Worm (Caenorhabditis elegans) whole organism, L1 larva: ENCODE results near the gene nud-1.

Experiments
- C34B4.2 ChIP-seq: sonication (generic microtip); optimal IDR thresholded peaks from 2 replicates; lab custom pipeline; 2017; ENCODE audit warnings: mild to moderate bottlenecking, missing genetic modification characterization, missing compliant biosample characterization
- Y116A8C.19 ChIP-seq: sonication (generic microtip); optimal IDR thresholded peaks from 2 replicates; lab custom pipeline; 2016; ENCODE audit warnings: missing compliant biosample characterization, missing genetic modification characterization, borderline replicate concordance
- alr-1 ChIP-seq: fragments of 200-800 bp; sonication (Bioruptor generic); optimal IDR thresholded peaks from 2 replicates; lab custom pipeline; 2018; ENCODE audit warnings: borderline replicate concordance, mild to moderate bottlenecking, missing genetic modification characterization, missing compliant biosample characterization
- aly-2 ChIP-seq: fragments of 150-350 bp; optimal IDR thresholded peaks from 2 replicates; lab custom pipeline; 2014; ENCODE audit warnings: missing biosample characterization, missing genetic modification characterization
- blmp-1 ChIP-seq: fragments of 150-350 bp; optimal IDR thresholded peaks from 2 replicates; lab custom pipeline; 2014; ENCODE audit warnings: missing biosample characterization, missing genetic modification characterization
- ceh-8 ChIP-seq: fragments of 200-800 bp; sonication (Bioruptor generic); optimal IDR thresholded peaks from 2 replicates; lab custom pipeline; 2018; ENCODE audit warnings: mild to moderate bottlenecking, missing genetic modification characterization, moderate library complexity, missing compliant biosample characterization
- dpl-1 ChIP-seq, 3 experiments: fragments of 150-350 bp in 2 of 3; sonication (generic microtip) in 1 of 3; optimal IDR thresholded peaks; 2 replicates each; lab custom pipeline; 2014 to 2017; ENCODE audit warnings: missing biosample characterization in 3 of 3, missing genetic modification characterization in 3 of 3, missing genetic modification reagents in 3 of 3
- efl-1 ChIP-seq, 4 experiments: fragments of 150-350 bp; optimal IDR thresholded peaks in 3 of 4; peaks in 1 of 4; 1 replicate in 1 of 4; 2 replicates in 3 of 4; lab custom pipeline; 2014; ENCODE audit warnings: missing biosample characterization in 2 of 4, missing genetic modification characterization in 2 of 4, missing genetic modification reagents in 2 of 4
- efl-3 ChIP-seq: fragments of 200-800 bp; sonication (Bioruptor generic); optimal IDR thresholded peaks from 2 replicates; lab custom pipeline; 2018; ENCODE audit warnings: mild to moderate bottlenecking, missing genetic modification characterization, missing compliant biosample characterization
- egl-13 ChIP-seq: sonication (generic microtip); optimal IDR thresholded peaks from 2 replicates; lab custom pipeline; 2016; ENCODE audit warnings: missing genotype, missing genetic modification reagents, missing genetic modification characterization, missing compliant biosample characterization
- elt-2 ChIP-seq: sonication (generic microtip); optimal IDR thresholded peaks from 2 replicates; lab custom pipeline; 2016; ENCODE audit warnings: missing genetic modification characterization, mild to moderate bottlenecking, inconsistent platforms, missing compliant biosample characterization, missing genetic modification reagents
- elt-3 ChIP-seq, 6 experiments: fragments of 150-350 bp in 1 of 6; sonication (generic microtip); optimal IDR thresholded peaks; 2 replicates each; lab custom pipeline; 2017 to 2018; ENCODE audit warnings: missing biosample characterization in 6 of 6, missing genetic modification characterization in 6 of 6, inconsistent platforms in 1 of 6
- grh-1 ChIP-seq: fragments of 200-800 bp; sonication (Bioruptor generic); IDR thresholded peaks from 2 replicates; pipeline ENCODE4 v1.3.6; 2022; ENCODE audit warnings: missing genetic modification reagents, missing genetic modification characterization, missing compliant biosample characterization
- hlh-17 ChIP-seq: fragments of 200-800 bp; sonication (Bioruptor generic); optimal IDR thresholded peaks from 2 replicates; lab custom pipeline; 2018; ENCODE audit warnings: missing genetic modification characterization, mild to moderate bottlenecking, missing compliant biosample characterization, moderate library complexity, borderline replicate concordance
- isw-1 ChIP-seq: fragments of 200-800 bp; sonication (Bioruptor generic); IDR thresholded peaks from 2 replicates; pipeline ENCODE4 v1.3.6; 2022; ENCODE audit warnings: missing genetic modification characterization, missing compliant biosample characterization
- jun-1 ChIP-seq: fragments of 150-350 bp; optimal IDR thresholded peaks from 2 replicates; lab custom pipeline; 2014; ENCODE audit warnings: missing biosample characterization, missing genetic modification reagents, missing genetic modification characterization
- lin-13 ChIP-seq: fragments of 150-350 bp; optimal IDR thresholded peaks from 2 replicates; lab custom pipeline; 2014; ENCODE audit warnings: missing biosample characterization, missing genetic modification reagents, missing genetic modification characterization
- lin-35 ChIP-seq, 2 experiments: fragments of 150-350 bp; optimal IDR thresholded peaks; 2 replicates each; lab custom pipeline; 2014; ENCODE audit warnings: missing biosample characterization in 2 of 2, missing genetic modification characterization in 2 of 2, missing genetic modification reagents in 2 of 2
- lsy-2 ChIP-seq, 2 experiments: fragments of 150-350 bp; optimal IDR thresholded peaks; 2 replicates each; lab custom pipeline; 2014; ENCODE audit warnings: missing biosample characterization in 2 of 2, missing genetic modification characterization in 2 of 2
- mep-1 ChIP-seq: fragments of 150-350 bp; optimal IDR thresholded peaks from 2 replicates; lab custom pipeline; 2014; ENCODE audit warnings: missing biosample characterization, missing genetic modification characterization
- nhr-12 ChIP-seq: sonication (generic microtip); optimal IDR thresholded peaks from 2 replicates; lab custom pipeline; 2017; ENCODE audit warnings: missing biosample characterization, missing genetic modification characterization
- nhr-28 ChIP-seq: fragments of 150-350 bp; optimal IDR thresholded peaks from 2 replicates; lab custom pipeline; 2014; ENCODE audit warnings: missing biosample characterization, missing genetic modification characterization
- nhr-47 ChIP-seq: sonication (generic microtip); optimal IDR thresholded peaks from 2 replicates; lab custom pipeline; 2016; ENCODE audit warnings: mild to moderate bottlenecking, missing genetic modification characterization, moderate library complexity, missing compliant biosample characterization
- nhr-85 ChIP-seq: sonication (generic microtip); peaks from one replicate; lab custom pipeline; 2016; ENCODE audit warnings: missing genetic modification characterization, inconsistent platforms, missing compliant biosample characterization
- nhr-90 ChIP-seq: sonication (generic microtip); optimal IDR thresholded peaks from 2 replicates; lab custom pipeline; 2016; ENCODE audit warnings: mild to moderate bottlenecking, missing genetic modification characterization, missing compliant biosample characterization; ENCODE audit not compliant: poor library complexity
- rnt-1 ChIP-seq: sonication (generic microtip); optimal IDR thresholded peaks from 2 replicates; lab custom pipeline; 2016; ENCODE audit warnings: mild to moderate bottlenecking, missing genetic modification characterization, moderate library complexity, missing compliant biosample characterization
- skn-1 ChIP-seq: fragments of 150-350 bp; optimal IDR thresholded peaks from 2 replicates; lab custom pipeline; 2014; ENCODE audit warnings: missing biosample characterization, missing genetic modification characterization
- snu-23 ChIP-seq: sonication (generic microtip); optimal IDR thresholded peaks from 2 replicates; lab custom pipeline; 2016; ENCODE audit warnings: missing genetic modification characterization, missing compliant biosample characterization
- tbx-2 ChIP-seq: sonication (generic microtip); optimal IDR thresholded peaks from 2 replicates; lab custom pipeline; 2016; ENCODE audit warnings: missing genetic modification characterization, missing compliant biosample characterization
- vab-15 ChIP-seq: sonication (generic microtip); optimal IDR thresholded peaks from 2 replicates; lab custom pipeline; 2017; ENCODE audit warnings: missing genotype, mild to moderate bottlenecking, missing genetic modification characterization, missing compliant biosample characterization
- zag-1 ChIP-seq: fragments of 150-350 bp; optimal IDR thresholded peaks from 2 replicates; lab custom pipeline; 2014; ENCODE audit warnings: missing biosample characterization, missing genetic modification characterization
- ztf-11 ChIP-seq, 2 experiments: sonication (generic microtip); optimal IDR thresholded peaks; 2 replicates each; lab custom pipeline; 2016 to 2017; ENCODE audit warnings: missing genetic modification characterization in 2 of 2, missing biosample characterization in 1 of 2, missing compliant biosample characterization in 1 of 2

The nud-1 gene

DNA sequence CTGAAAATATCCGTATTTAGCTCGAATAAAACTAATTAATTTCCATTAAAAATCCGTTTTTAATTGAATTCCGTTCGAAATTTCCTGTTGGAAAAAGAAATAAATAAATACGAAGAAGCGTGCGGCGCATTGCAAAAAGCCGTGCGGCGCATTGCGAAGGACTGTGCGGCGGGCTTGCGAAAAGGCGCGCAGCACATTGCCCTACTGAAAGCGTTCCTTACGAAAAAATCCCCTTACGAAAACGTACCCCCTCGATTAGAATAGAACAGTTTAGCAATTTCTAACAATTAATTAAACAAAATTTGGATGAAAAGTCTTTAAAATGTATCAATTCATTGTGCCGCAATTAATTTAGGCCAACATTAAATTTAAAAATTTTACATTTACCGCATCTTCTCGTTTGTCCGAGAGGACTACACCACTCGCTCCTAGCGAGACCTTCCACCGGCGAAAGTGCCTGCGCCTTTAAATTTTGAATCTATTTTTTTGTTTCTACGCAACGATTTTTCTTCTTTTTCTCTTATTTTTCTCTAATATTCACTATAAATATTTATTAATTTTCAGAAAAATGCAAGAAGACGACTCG is 44.9 kb upstream of the nud-1 start, which contains the start of gene npp-18 (continued):
- TF ChIP-seq isw-1 (GFP tag; lab: Robert Waterston, UW) (peak; percentile 76), tbx-2 (tag; lab: Kevin White, UChicago) (peak; percentile 69)

DNA sequence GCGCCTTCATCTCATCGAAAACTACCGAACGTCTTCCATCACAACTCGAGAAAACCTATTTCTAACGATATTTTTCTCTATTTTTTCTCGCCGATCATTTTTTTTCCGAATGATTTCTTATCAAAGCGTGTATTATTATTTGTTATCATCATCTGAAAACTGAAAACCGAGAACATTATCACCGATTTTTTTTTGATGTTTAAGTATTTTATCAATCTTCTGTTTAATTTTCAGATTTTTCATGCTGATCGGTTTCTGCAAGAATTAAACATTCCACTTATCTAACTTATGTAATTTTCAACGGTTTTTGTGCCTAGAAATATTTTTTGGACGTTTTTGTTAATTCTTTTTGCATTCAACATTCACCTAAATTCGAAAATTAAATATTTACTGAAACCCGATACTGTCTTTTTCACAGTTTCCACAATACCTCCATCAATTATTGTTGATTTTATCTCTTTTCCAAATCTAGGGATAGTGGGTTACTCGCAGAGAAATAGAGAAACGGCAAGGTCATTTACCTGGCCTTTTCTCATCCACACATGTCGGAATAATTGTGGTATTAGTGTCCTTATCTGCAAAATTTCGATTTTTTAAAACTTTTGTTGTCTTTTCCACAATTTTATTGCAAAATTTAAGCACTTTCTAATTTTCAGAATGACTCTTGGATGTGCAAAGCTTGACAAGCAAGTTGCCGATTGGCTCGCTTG is 42.5 kb upstream of the nud-1 start, which contains the start of gene pgm-2:
Gene pgm-2, plus strand, starts transcription at position 657 of the 710 bp plus-strand sequence.
- peak; percentile 2 for TF ChIP-seq nhr-47 (tag; lab: Kevin White, UChicago)
- peak in 1 of 2 experiments; percentile 34 for TF ChIP-seq lsy-2 (tag; optimal IDR thresholded peaks at IDR 0.05; lab: Kevin White, UChicago)
- TF ChIP-seq snu-23 (GFP tag; lab: Kevin White, UChicago), result peak; percentile 36
- peak; percentile 8 for TF ChIP-seq skn-1 (tag; lab: Kevin White, UChicago)
- TF ChIP-seq ceh-8 (GFP tag; lab: Kevin White, UChicago), result no peak
- no peak for TF ChIP-seq zag-1
- peak; percentile 9 for TF ChIP-seq rnt-1 (tag; lab: Kevin White, UChicago)
- peak in 1 of 6 experiments; percentile 20 for TF ChIP-seq elt-3 (tag; optimal IDR thresholded peaks at IDR 0.05; lab: Kevin White, UChicago)
- TF ChIP-seq blmp-1 (tag; lab: Kevin White, UChicago), result peak; percentile 61
- no peak for TF ChIP-seq ztf-11 (tag; optimal IDR thresholded peaks at IDR 0.05; lab: Kevin White, UChicago)
- TF ChIP-seq efl-1 (optimal IDR thresholded peaks at IDR 0.05; lab: Kevin White, UChicago), result peak in 1 of 2 experiments; percentile 19
- TF ChIP-seq efl-1 (GFP tag; optimal IDR thresholded peaks at IDR 0.05 in 1 of 2; lab: Kevin White, UChicago), result peak in 1 of 2 experiments; percentile 83
- TF ChIP-seq alr-1 (tag; lab: Kevin White, UChicago), result no peak
- no peak for TF ChIP-seq nhr-12 (tag; lab: Kevin White, UChicago)
- TF ChIP-seq elt-2, result peak; percentile 18
- TF ChIP-seq efl-3 (GFP tag; lab: Kevin White, UChicago), result no peak
- TF ChIP-seq dpl-1 (GFP tag; optimal IDR thresholded peaks at IDR 0.05; lab: Kevin White, UChicago), result peak in 1 of 3 experiments; percentile 2
- TF ChIP-seq nhr-85, result peak; percentile 76
- TF ChIP-seq mep-1 (tag; lab: Kevin White, UChicago), result peak; percentile 58
- TF ChIP-seq aly-2 (tag; lab: Kevin White, UChicago), result peak; percentile 19
- peak; percentile 22 for TF ChIP-seq nhr-90 (tag; lab: Kevin White, UChicago)

DNA sequence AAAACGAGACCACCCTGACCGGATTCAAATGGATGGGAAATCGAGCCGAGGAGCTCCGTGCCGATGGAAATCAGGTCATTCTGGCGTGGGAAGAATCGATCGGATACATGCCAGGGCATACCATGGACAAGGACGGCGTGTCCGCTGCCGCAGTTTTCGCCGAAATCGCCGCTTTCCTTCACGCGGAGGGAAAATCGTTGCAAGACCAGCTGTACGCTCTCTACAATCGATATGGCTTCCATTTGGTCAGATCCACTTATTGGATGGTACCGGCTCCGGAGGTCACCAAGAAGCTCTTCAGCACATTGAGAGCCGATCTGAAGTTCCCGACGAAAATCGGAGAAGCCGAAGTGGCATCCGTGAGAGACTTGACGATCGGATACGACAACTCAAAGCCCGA is 39.3 kb upstream of the nud-1 start:
- TF ChIP-seq grh-1 (GFP tag; lab: Robert Waterston, UW) (no peak), dpl-1 (GFP tag; optimal IDR thresholded peaks at IDR 0.05; lab: Kevin White, UChicago) (no peak), vab-15 (tag; lab: Kevin White, UChicago) (no peak), rnt-1 (tag; lab: Kevin White, UChicago) (no peak), hlh-17 (GFP tag; lab: Kevin White, UChicago) (no peak), lin-35 (GFP tag; optimal IDR thresholded peaks at IDR 0.05; lab: Kevin White, UChicago) (no peak), lsy-2 (tag; optimal IDR thresholded peaks at IDR 0.05; lab: Kevin White, UChicago) (no peak), nhr-85 (no peak), lin-13 (GFP tag; lab: Kevin White, UChicago) (no peak), egl-13 (no peak), jun-1 (tag; lab: Kevin White, UChicago) (no peak), nhr-28 (tag; lab: Kevin White, UChicago) (no peak), Y116A8C.19 (tag; lab: Kevin White, UChicago) (no peak), C34B4.2 (tag; lab: Kevin White, UChicago) (no peak)
- TF ChIP-seq, all 84 proteins: peak for 0

DNA sequence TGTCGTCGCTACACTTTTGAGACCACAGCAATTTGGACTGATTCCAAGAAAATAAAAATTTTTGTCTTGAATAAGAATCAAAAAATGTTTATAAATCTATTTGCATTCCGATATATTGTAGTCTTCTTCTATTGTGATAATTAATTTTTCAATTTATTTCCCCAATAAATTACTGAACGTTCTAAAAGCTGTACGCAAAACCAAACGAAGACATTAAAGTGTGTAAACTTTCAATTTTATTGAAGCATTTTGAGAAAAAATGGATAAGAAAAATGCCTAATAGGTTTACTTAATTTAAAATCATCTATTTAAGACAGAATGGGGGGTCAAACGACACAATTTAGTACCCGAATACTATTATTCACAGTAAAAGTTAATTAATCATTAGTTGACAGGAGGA is 38.7 kb upstream of the nud-1 start:
- TF ChIP-seq elt-3 (tag; optimal IDR thresholded peaks at IDR 0.05; lab: Kevin White, UChicago) (no peak), efl-1 (optimal IDR thresholded peaks at IDR 0.05; lab: Kevin White, UChicago) (no peak), efl-1 (GFP tag; optimal IDR thresholded peaks at IDR 0.05 in 1 of 2; lab: Kevin White, UChicago) (peak in 1 of 2 experiments; percentile 74)
